Fruit fly (Drosophila melanogaster): ENCODE data around the gene cas.

Gene cas

DNA sequence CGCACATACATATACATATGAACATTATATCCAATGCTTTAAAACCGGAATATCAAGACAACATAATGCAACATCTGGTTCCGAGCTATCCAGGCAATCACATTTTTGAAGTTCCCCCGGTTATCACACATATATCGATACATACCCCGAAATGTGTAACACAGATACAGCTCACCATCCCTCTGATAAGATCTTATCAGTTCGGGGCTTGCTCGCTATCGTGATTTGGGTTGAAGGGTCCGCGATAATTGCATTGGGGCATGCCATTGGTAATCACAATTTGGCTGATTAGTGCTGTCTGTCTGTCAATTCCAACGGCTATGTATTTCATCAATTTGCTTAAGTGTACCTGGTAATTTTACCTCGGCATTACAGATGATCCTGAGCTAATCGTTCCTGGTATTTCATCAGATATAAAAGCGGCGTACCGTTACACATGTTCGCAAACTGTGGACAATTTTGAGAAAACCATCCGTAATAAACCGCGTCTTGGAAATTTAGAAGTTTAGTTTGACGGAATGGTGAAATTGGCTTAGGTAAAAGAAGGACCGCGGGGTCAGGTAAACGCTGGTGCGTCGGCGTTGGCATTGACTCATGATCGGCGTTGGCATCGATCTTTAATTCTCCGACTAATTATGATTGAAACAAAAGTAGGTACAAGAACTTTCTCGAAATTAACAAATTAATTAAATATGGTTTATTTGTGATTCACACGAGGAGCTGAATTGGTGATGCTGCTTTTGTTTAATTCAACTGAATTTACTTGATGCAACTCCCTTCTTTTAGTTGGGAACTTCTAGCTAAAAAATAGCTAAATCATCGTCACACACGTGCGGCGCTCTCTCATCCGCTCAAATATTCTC, 44.6 kb downstream of the cas start (continued):
- TF ChIP-seq knrl (GFP tag; IDR thresholded peaks at IDR 0.05; ENCODE audit: partially characterized antibody) (no peak), CG6791 (GFP tag; IDR thresholded peaks at IDR 0.05; ENCODE audit: partially characterized antibody) (no peak), sd (tag; optimal IDR thresholded peaks at IDR 0.05) (peak; percentile 59), BEAF-32 (GFP tag; optimal IDR thresholded peaks at IDR 0.05) (no peak), exex (tag; optimal IDR thresholded peaks at IDR 0.05) (peak; percentile 63), CG14050 (GFP tag; IDR thresholded peaks at IDR 0.05) (no peak), usp (GFP tag; optimal IDR thresholded peaks at IDR 0.05) (no peak), CG30020 (tag; optimal IDR thresholded peaks at IDR 0.05) (no peak), CG9727 (GFP tag; optimal IDR thresholded peaks at IDR 0.05) (no peak), tna (GFP tag; IDR thresholded peaks at IDR 0.05; ENCODE audit: partially characterized antibody) (no peak), CG17361 (GFP tag; IDR thresholded peaks at IDR 0.05) (no peak), CG15601 (tag; optimal IDR thresholded peaks at IDR 0.05) (no peak), twi (tag; optimal IDR thresholded peaks at IDR 0.05) (peak; percentile 74), cg (GFP tag; optimal IDR thresholded peaks at IDR 0.05) (no peak), stwl (tag; optimal IDR thresholded peaks at IDR 0.05) (no peak), sug (tag; optimal IDR thresholded peaks at IDR 0.05) (peak; percentile 10), pho (GFP tag; optimal IDR thresholded peaks at IDR 0.05) (no peak), maf-S (GFP tag; optimal IDR thresholded peaks at IDR 0.05) (no peak), CG12236 (GFP tag; optimal IDR thresholded peaks at IDR 0.05) (no peak), slou (GFP tag; optimal IDR thresholded peaks at IDR 0.05) (no peak), pita (GFP tag; optimal IDR thresholded peaks at IDR 0.05) (no peak), CG2120 (GFP tag; optimal IDR thresholded peaks at IDR 0.05) (no peak), CG4424 (GFP tag; optimal IDR thresholded peaks at IDR 0.05) (no peak), Nf-YB (GFP tag; optimal IDR thresholded peaks at IDR 0.05) (no peak), Sry-β (GFP tag; optimal IDR thresholded peaks at IDR 0.05) (peak; percentile 92), grn (GFP tag; optimal IDR thresholded peaks at IDR 0.05) (peak; percentile 100), vvl (GFP tag; IDR thresholded peaks at IDR 0.05) (no peak), CG7987 (GFP tag; optimal IDR thresholded peaks at IDR 0.05) (no peak), CG13624 (GFP tag; optimal IDR thresholded peaks at IDR 0.05) (no peak), Rfx (GFP tag; IDR thresholded peaks at IDR 0.05) (no peak), bbx (GFP tag; IDR thresholded peaks at IDR 0.05; ENCODE audit: partially characterized antibody) (peak; percentile 27; the same call in 1 of the 2 replicates), ham (GFP tag; IDR thresholded peaks at IDR 0.05) (no peak), Stat92E (GFP tag; optimal IDR thresholded peaks at IDR 0.05) (no peak), sna (GFP tag; IDR thresholded peaks at IDR 0.05; ENCODE audit: partially characterized antibody) (no peak), corto (GFP tag; optimal IDR thresholded peaks at IDR 0.05) (no peak), CG15269 (tag; optimal IDR thresholded peaks at IDR 0.05) (no peak), seq (GFP tag; IDR thresholded peaks at IDR 0.05) (no peak), Dll (GFP tag; IDR thresholded peaks at IDR 0.05; ENCODE audit: partially characterized antibody) (0 out of 4 replicates have a peak, but pooled peaks have one; percentile 28), gcm2 (GFP tag; optimal IDR thresholded peaks at IDR 0.05) (peak; percentile 58), ash1 (GFP tag; optimal IDR thresholded peaks at IDR 0.05) (no peak), CG8281 (tag; optimal IDR thresholded peaks at IDR 0.05) (peak; percentile 14), az2 (GFP tag; optimal IDR thresholded peaks at IDR 0.05) (no peak), GATAe (GFP tag; conservative IDR thresholded peaks at IDR 0.05) (peak; percentile 61; the same call in 1 of the 2 replicates), Six4 (GFP tag; optimal IDR thresholded peaks at IDR 0.05) (no peak), tll (GFP tag; optimal IDR thresholded peaks at IDR 0.05) (peak in 1 of 2 experiments; percentile 14), Xrp1 (GFP tag; IDR thresholded peaks at IDR 0.05) (no peak), Gsc (GFP tag; IDR thresholded peaks at IDR 0.05) (no peak), CG12391 (tag; optimal IDR thresholded peaks at IDR 0.05) (no peak)

All from whole organism, embryonic.